Fruit fly (Drosophila melanogaster): Measurements from ENCODE around the gene CG11905.

The CG11905 gene

dm6 chr3L:16975638-16976528 lies 40.5 kb upstream of the CG11905 start:
- TF ChIP-seq CG10348 (GFP tag; IDR thresholded peaks at IDR 0.05) (no peak), gl (tag; optimal IDR thresholded peaks at IDR 0.05) (no peak), CG34367 (tag; optimal IDR thresholded peaks at IDR 0.05) (peak; percentile 63), EcR (GFP tag; optimal IDR thresholded peaks at IDR 0.05) (peak; percentile 21), rn (GFP tag; IDR thresholded peaks at IDR 0.05) (no peak), CG9948 (tag; optimal IDR thresholded peaks at IDR 0.05) (peak; percentile 58), CG13204 (GFP tag; optimal IDR thresholded peaks at IDR 0.05) (peak; percentile 41), Pif1B (GFP tag; optimal IDR thresholded peaks at IDR 0.05) (peak; percentile 38), D1 (tag; optimal IDR thresholded peaks at IDR 0.05) (peak; percentile 40), CG8301 (tag; optimal IDR thresholded peaks at IDR 0.05) (peak; percentile 76), CG12605 (GFP tag; IDR thresholded peaks at IDR 0.05) (no peak), CG14655 (GFP tag; optimal IDR thresholded peaks at IDR 0.05) (peak; percentile 91), Pif1A (GFP tag; optimal IDR thresholded peaks at IDR 0.05) (peak; percentile 67), CG8159 (tag; optimal IDR thresholded peaks at IDR 0.05) (peak; percentile 82), Ets98B (GFP tag; IDR thresholded peaks at IDR 0.05) (peak; percentile 35), CG32121 (GFP tag; IDR thresholded peaks at IDR 0.05) (no peak), fd96Ca (GFP tag; IDR thresholded peaks at IDR 0.05) (peak; percentile 61; the same call in 2 of the 3 replicates), Snoo (tag; optimal IDR thresholded peaks at IDR 0.05) (peak; percentile 54), CG4496 (GFP tag; IDR thresholded peaks at IDR 0.05) (peak; percentile 61), CG15710 (tag; optimal IDR thresholded peaks at IDR 0.05) (peak; percentile 72), CG17806 (tag; optimal IDR thresholded peaks at IDR 0.05) (peak; percentile 44)

- TF ChIP-seq CG12605 (GFP tag; IDR thresholded peaks at IDR 0.05) (peak; percentile 60), Pif1A (GFP tag; optimal IDR thresholded peaks at IDR 0.05) (peak; percentile 20), fd96Ca (GFP tag; IDR thresholded peaks at IDR 0.05) (0 out of 3 replicates have a peak, but pooled peaks have one; percentile 35), CG15710 (tag; optimal IDR thresholded peaks at IDR 0.05) (peak; percentile 13), CG32121 (GFP tag; IDR thresholded peaks at IDR 0.05) (0 out of 2 replicates have a peak, but pooled peaks have one; percentile 5), CG9948 (tag; optimal IDR thresholded peaks at IDR 0.05) (peak; percentile 46), rn (GFP tag; IDR thresholded peaks at IDR 0.05) (no peak), CG13204 (GFP tag; optimal IDR thresholded peaks at IDR 0.05) (no peak), Ets98B (GFP tag; IDR thresholded peaks at IDR 0.05) (no peak; the same call in 1 of the 2 replicates), CG10348 (GFP tag; IDR thresholded peaks at IDR 0.05) (no peak), CG4496 (GFP tag; IDR thresholded peaks at IDR 0.05) (no peak; the same call in 1 of the 3 replicates), CG34367 (tag; optimal IDR thresholded peaks at IDR 0.05) (no peak), CG17806 (tag; optimal IDR thresholded peaks at IDR 0.05) (peak; percentile 23), Snoo (tag; optimal IDR thresholded peaks at IDR 0.05) (peak; percentile 43), CG8159 (tag; optimal IDR thresholded peaks at IDR 0.05) (peak; percentile 62), D1 (tag; optimal IDR thresholded peaks at IDR 0.05) (no peak), EcR (GFP tag; optimal IDR thresholded peaks at IDR 0.05) (no peak), Pif1B (GFP tag; optimal IDR thresholded peaks at IDR 0.05) (no peak), CG14655 (GFP tag; optimal IDR thresholded peaks at IDR 0.05) (no peak), gl (tag; optimal IDR thresholded peaks at IDR 0.05) (peak; percentile 38), CG8301 (tag; optimal IDR thresholded peaks at IDR 0.05) (peak; percentile 18)
Measured at dm6 chr3L:16974645-16975151, 39.4 kb upstream of the CG11905 start.

dm6 chr3L:16971611-16972359 lies 36.4 kb upstream of the CG11905 start:
- no peak for TF ChIP-seq CG10348 (GFP tag; IDR thresholded peaks at IDR 0.05)
- peak; percentile 25 for TF ChIP-seq CG14655 (GFP tag; optimal IDR thresholded peaks at IDR 0.05)
- TF ChIP-seq Ets98B (GFP tag; IDR thresholded peaks at IDR 0.05) = 0 out of 2 replicates have a peak, but pooled peaks have one; percentile 6
- peak; percentile 23 for TF ChIP-seq CG15710 (tag; optimal IDR thresholded peaks at IDR 0.05)
- peak; percentile 7 for TF ChIP-seq D1 (tag; optimal IDR thresholded peaks at IDR 0.05)
- no peak for TF ChIP-seq fd96Ca (GFP tag; IDR thresholded peaks at IDR 0.05)
- TF ChIP-seq CG9948 (tag; optimal IDR thresholded peaks at IDR 0.05) = peak; percentile 61
- peak; percentile 62 for TF ChIP-seq CG8159 (tag; optimal IDR thresholded peaks at IDR 0.05)
- TF ChIP-seq CG17806 (tag; optimal IDR thresholded peaks at IDR 0.05) = no peak
- no peak for TF ChIP-seq gl (tag; optimal IDR thresholded peaks at IDR 0.05)
- TF ChIP-seq CG4496 (GFP tag; IDR thresholded peaks at IDR 0.05) = peak; percentile 24; the same call in 1 of the 3 replicates
- no peak for TF ChIP-seq EcR (GFP tag; optimal IDR thresholded peaks at IDR 0.05)
- peak; percentile 36 for TF ChIP-seq CG8301 (tag; optimal IDR thresholded peaks at IDR 0.05)
- TF ChIP-seq CG13204 (GFP tag; optimal IDR thresholded peaks at IDR 0.05) = no peak
- TF ChIP-seq CG12605 (GFP tag; IDR thresholded peaks at IDR 0.05) = no peak
- TF ChIP-seq CG34367 (tag; optimal IDR thresholded peaks at IDR 0.05) = no peak
- TF ChIP-seq Snoo (tag; optimal IDR thresholded peaks at IDR 0.05) = peak; percentile 26
- TF ChIP-seq Pif1B (GFP tag; optimal IDR thresholded peaks at IDR 0.05) = no peak
- TF ChIP-seq rn (GFP tag; IDR thresholded peaks at IDR 0.05) = no peak
- TF ChIP-seq Pif1A (GFP tag; optimal IDR thresholded peaks at IDR 0.05) = no peak
- no peak; the same call in 1 of the 2 replicates for TF ChIP-seq CG32121 (GFP tag; IDR thresholded peaks at IDR 0.05)

DNA sequence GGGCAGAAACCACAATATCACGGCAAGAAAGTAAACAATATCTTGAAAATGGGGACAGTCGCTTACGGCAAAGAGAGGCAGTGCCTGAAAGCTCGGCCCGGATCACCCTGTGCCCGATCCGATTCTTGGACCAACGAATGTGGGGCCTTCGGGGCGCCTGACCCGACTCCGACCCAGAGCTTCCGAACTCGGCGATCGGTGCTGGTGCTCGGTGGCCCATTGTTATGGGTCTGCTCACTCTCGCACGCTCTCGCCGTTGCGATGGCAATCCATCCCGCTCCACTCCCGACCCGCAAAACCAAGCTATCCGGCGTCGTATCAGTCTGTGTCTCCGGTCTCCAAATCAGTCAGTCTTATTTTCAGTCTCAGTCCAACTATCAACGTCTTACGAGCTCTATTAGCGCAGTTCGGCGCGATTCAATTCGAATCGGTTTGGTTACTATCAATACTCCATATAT lies 34.3 kb upstream of the CG11905 start, which contains the start of gene Exn:
TSS of gene Exn (plus strand) at position 362 of the 458 bp plus-strand sequence.
- TF ChIP-seq CG9948 (tag; optimal IDR thresholded peaks at IDR 0.05) (no peak), Snoo (tag; optimal IDR thresholded peaks at IDR 0.05) (peak; percentile 66), CG32121 (GFP tag; IDR thresholded peaks at IDR 0.05) (peak; percentile 41; the same call in 1 of the 2 replicates), CG34367 (tag; optimal IDR thresholded peaks at IDR 0.05) (no peak), gl (tag; optimal IDR thresholded peaks at IDR 0.05) (peak; percentile 11), CG12605 (GFP tag; IDR thresholded peaks at IDR 0.05) (no peak; the same call in 1 of the 2 replicates), CG13204 (GFP tag; optimal IDR thresholded peaks at IDR 0.05) (no peak), CG15710 (tag; optimal IDR thresholded peaks at IDR 0.05) (no peak), CG8159 (tag; optimal IDR thresholded peaks at IDR 0.05) (no peak), CG17806 (tag; optimal IDR thresholded peaks at IDR 0.05) (no peak), CG14655 (GFP tag; optimal IDR thresholded peaks at IDR 0.05) (no peak), EcR (GFP tag; optimal IDR thresholded peaks at IDR 0.05) (peak; percentile 72), Ets98B (GFP tag; IDR thresholded peaks at IDR 0.05) (peak; percentile 46), CG4496 (GFP tag; IDR thresholded peaks at IDR 0.05) (peak; percentile 90), fd96Ca (GFP tag; IDR thresholded peaks at IDR 0.05) (0 out of 3 replicates have a peak, but pooled peaks have one; percentile 46), Pif1B (GFP tag; optimal IDR thresholded peaks at IDR 0.05) (peak; percentile 66), Pif1A (GFP tag; optimal IDR thresholded peaks at IDR 0.05) (peak; percentile 45), D1 (tag; optimal IDR thresholded peaks at IDR 0.05) (no peak), CG8301 (tag; optimal IDR thresholded peaks at IDR 0.05) (no peak), rn (GFP tag; IDR thresholded peaks at IDR 0.05) (no peak), CG10348 (GFP tag; IDR thresholded peaks at IDR 0.05) (no peak)
